Fruit fly (Drosophila melanogaster): ENCODE data around the gene CG9135.
A peak's percentile ranks its signal among the peaks of the same experiment; 100 is the strongest.

Gene CG9135

dm6 chr2L:6024345-6024907 lies 26.2 kb upstream of the CG9135 start, which contains the start of gene CG9107 (continued):
- TF ChIP-seq CG17829 (tag; optimal IDR thresholded peaks at IDR 0.05) = peak; percentile 36
- TF ChIP-seq Dip3 (GFP tag; optimal IDR thresholded peaks at IDR 0.05) = no peak
- TF ChIP-seq gfzf (GFP tag; optimal IDR thresholded peaks at IDR 0.05) = peak; percentile 86
- peak; percentile 90 for TF ChIP-seq trem (tag; optimal IDR thresholded peaks at IDR 0.05)
- no peak for TF ChIP-seq z (GFP tag; IDR thresholded peaks at IDR 0.05)
- TF ChIP-seq D19B (GFP tag; optimal IDR thresholded peaks at IDR 0.05) = no peak
- TF ChIP-seq MBD-R2 (GFP tag; IDR thresholded peaks at IDR 0.05) = peak; percentile 68; the same call in 1 of the 2 replicates
- TF ChIP-seq lov (optimal IDR thresholded peaks at IDR 0.05) = no peak
- TF ChIP-seq lov (GFP tag; IDR thresholded peaks at IDR 0.05) = no peak
- 0 out of 3 replicates have a peak, but pooled peaks have one; percentile 11 for TF ChIP-seq CG14860 (GFP tag; IDR thresholded peaks at IDR 0.05; ENCODE audit: partially characterized antibody)
- no peak for TF ChIP-seq Atf-2 (GFP tag; optimal IDR thresholded peaks at IDR 0.05)
- TF ChIP-seq CG17359 (tag; optimal IDR thresholded peaks at IDR 0.05) = peak; percentile 3
- TF ChIP-seq knrl (GFP tag; IDR thresholded peaks at IDR 0.05; ENCODE audit: partially characterized antibody) = peak; percentile 43; the same call in 1 of the 3 replicates
- TF ChIP-seq CG4328 (GFP tag; optimal IDR thresholded peaks at IDR 0.05) = no peak
- no peak for TF ChIP-seq tgo (GFP tag; IDR thresholded peaks at IDR 0.05)
- TF ChIP-seq CG4424 (GFP tag; optimal IDR thresholded peaks at IDR 0.05) = no peak
- TF ChIP-seq da (GFP tag; optimal IDR thresholded peaks at IDR 0.05) = no peak
- TF ChIP-seq CHES-1-like (GFP tag; optimal IDR thresholded peaks at IDR 0.05) = peak; percentile 32
- no peak for TF ChIP-seq corto (GFP tag; optimal IDR thresholded peaks at IDR 0.05)
- no peak for TF ChIP-seq CG12236 (GFP tag; optimal IDR thresholded peaks at IDR 0.05)
- peak; percentile 34 for TF ChIP-seq CG10267 (tag; optimal IDR thresholded peaks at IDR 0.05)
- TF ChIP-seq CG34422 (GFP tag; IDR thresholded peaks at IDR 0.05) = 0 out of 3 replicates have a peak, but pooled peaks have one; percentile 38
- TF ChIP-seq CG8924 (tag; optimal IDR thresholded peaks at IDR 0.05) = no peak
- TF ChIP-seq CTCF (GFP tag; optimal IDR thresholded peaks at IDR 0.05) = no peak
- no peak for TF ChIP-seq luna (GFP tag; optimal IDR thresholded peaks at IDR 0.05)
- TF ChIP-seq zen (tag; optimal IDR thresholded peaks at IDR 0.05) = peak; percentile 22
- no peak for TF ChIP-seq caup (GFP tag; optimal IDR thresholded peaks at IDR 0.05; ENCODE audit: severe bottlenecking)
- TF ChIP-seq Poxn (GFP tag; IDR thresholded peaks at IDR 0.05) = no peak
- 0 out of 2 replicates have a peak, but pooled peaks have one; percentile 11 for TF ChIP-seq CG31441 (GFP tag; IDR thresholded peaks at IDR 0.05)
- TF ChIP-seq Myb (GFP tag; optimal IDR thresholded peaks at IDR 0.05) = peak; percentile 78
- peak; percentile 42; the same call in 1 of the 3 replicates for TF ChIP-seq ci (GFP tag; IDR thresholded peaks at IDR 0.05)
- TF ChIP-seq CG7271 (tag; optimal IDR thresholded peaks at IDR 0.05) = no peak
- TF ChIP-seq jumu (GFP tag; optimal IDR thresholded peaks at IDR 0.05) = no peak
- TF ChIP-seq gsb-n (tag; optimal IDR thresholded peaks at IDR 0.05) = no peak
- TF ChIP-seq BEAF-32 (GFP tag; optimal IDR thresholded peaks at IDR 0.05) = peak; percentile 10
- TF ChIP-seq CG3847 (GFP tag; IDR thresholded peaks at IDR 0.05) = peak; percentile 24; the same call in 1 of the 2 replicates
- no peak for TF ChIP-seq BtbVII (GFP tag; optimal IDR thresholded peaks at IDR 0.05)
- TF ChIP-seq CG11504 (tag; optimal IDR thresholded peaks at IDR 0.05) = peak; percentile 0
- TF ChIP-seq exex (tag; optimal IDR thresholded peaks at IDR 0.05) = no peak

dm6 chr2L:6028712-6029111 lies 21.9 kb upstream of the CG9135 start:
- peak; percentile 27 for TF ChIP-seq CG7839 (tag; optimal IDR thresholded peaks at IDR 0.05)
- TF ChIP-seq CG17361 (GFP tag; IDR thresholded peaks at IDR 0.05) = no peak
- peak; percentile 12 for TF ChIP-seq Hmr (GFP tag; optimal IDR thresholded peaks at IDR 0.05)
- TF ChIP-seq Hr51 (GFP tag; optimal IDR thresholded peaks at IDR 0.05) = peak in 1 of 2 experiments; percentile 7
- peak; percentile 64; the same call in 1 of the 2 replicates for TF ChIP-seq vvl (GFP tag; IDR thresholded peaks at IDR 0.05)
- TF ChIP-seq sens (GFP tag) = peak; percentile 79
- TF ChIP-seq dm (GFP tag; optimal IDR thresholded peaks at IDR 0.05) = no peak
- 0 out of 2 replicates have a peak, but pooled peaks have one; percentile 35 for TF ChIP-seq slbo (GFP tag; IDR thresholded peaks at IDR 0.05)
- TF ChIP-seq CG18599 (GFP tag; optimal IDR thresholded peaks at IDR 0.05) = peak; percentile 8
- no peak for TF ChIP-seq YL-1 (GFP tag; optimal IDR thresholded peaks at IDR 0.05)
- peak; percentile 10 for TF ChIP-seq unpg (GFP tag; optimal IDR thresholded peaks at IDR 0.05)
- no peak for TF ChIP-seq Meics (GFP tag; optimal IDR thresholded peaks at IDR 0.05)
- 0 out of 3 replicates have a peak, but pooled peaks have one; percentile 27 for TF ChIP-seq CG11695 (GFP tag; IDR thresholded peaks at IDR 0.05)
- TF ChIP-seq Deaf1 (tag; optimal IDR thresholded peaks at IDR 0.05) = no peak
